Fruit fly (Drosophila melanogaster): ENCODE data around the gene Sfp24Bc.
A peak's percentile ranks its signal among the peaks of the same experiment; 100 is the strongest.

Gene Sfp24Bc

dm6 chr2L:3703260-3703659 lies 32.9 kb upstream of the Sfp24Bc start, which contains the start of gene CG2816 (continued):
- no peak for TF ChIP-seq CG7271 (tag; optimal IDR thresholded peaks at IDR 0.05)
- TF ChIP-seq dan (GFP tag; IDR thresholded peaks at IDR 0.05) = no peak
- no peak for TF ChIP-seq CG12236 (GFP tag; optimal IDR thresholded peaks at IDR 0.05)
- TF ChIP-seq CG3065 (GFP tag; optimal IDR thresholded peaks at IDR 0.05) = no peak
- peak; percentile 88 for TF ChIP-seq CG10274 (GFP tag; optimal IDR thresholded peaks at IDR 0.05)
- peak; percentile 38 for TF ChIP-seq Side (GFP tag; optimal IDR thresholded peaks at IDR 0.05)
- TF ChIP-seq Atf6 (GFP tag; IDR thresholded peaks at IDR 0.05) = peak; percentile 68
- no peak for TF ChIP-seq nmo (GFP tag; optimal IDR thresholded peaks at IDR 0.05)
- no peak for TF ChIP-seq B-H1 (GFP tag; IDR thresholded peaks at IDR 0.05)
- peak; percentile 85 for TF ChIP-seq CG7372 (GFP tag; IDR thresholded peaks at IDR 0.05)
- TF ChIP-seq Rfx (GFP tag; IDR thresholded peaks at IDR 0.05) = peak; percentile 98
- TF ChIP-seq CG10462 (GFP tag; optimal IDR thresholded peaks at IDR 0.05) = no peak
- TF ChIP-seq Poxn (GFP tag; IDR thresholded peaks at IDR 0.05) = peak; percentile 37; the same call in 1 of the 2 replicates
- TF ChIP-seq shn (GFP tag; optimal IDR thresholded peaks at IDR 0.05) = peak; percentile 67
- no peak for TF ChIP-seq zf30C (GFP tag; optimal IDR thresholded peaks at IDR 0.05)
- TF ChIP-seq HmgZ (tag; optimal IDR thresholded peaks at IDR 0.05) = peak; percentile 40
- no peak for TF ChIP-seq yki (optimal IDR thresholded peaks at IDR 0.05)
- TF ChIP-seq CG13424 (tag; optimal IDR thresholded peaks at IDR 0.05) = peak; percentile 37
- peak; percentile 11 for TF ChIP-seq Mad (GFP tag; optimal IDR thresholded peaks at IDR 0.05)
- peak; percentile 48 for TF ChIP-seq dmrt99B (tag; optimal IDR thresholded peaks at IDR 0.05)
- TF ChIP-seq CG3163 (GFP tag; optimal IDR thresholded peaks at IDR 0.05) = peak; percentile 9
- peak; percentile 2 for TF ChIP-seq Dad (GFP tag; optimal IDR thresholded peaks at IDR 0.05)
- no peak for TF ChIP-seq aop (GFP tag; IDR thresholded peaks at IDR 0.05)
- TF ChIP-seq dm (GFP tag; optimal IDR thresholded peaks at IDR 0.05) = no peak
- TF ChIP-seq CG12104 (GFP tag; optimal IDR thresholded peaks at IDR 0.05) = no peak
- no peak for TF ChIP-seq HLHmδ (GFP tag; optimal IDR thresholded peaks at IDR 0.05)
- TF ChIP-seq Jarid2 (GFP tag; optimal IDR thresholded peaks at IDR 0.05) = no peak
- no peak for TF ChIP-seq CG6175 (GFP tag; IDR thresholded peaks at IDR 0.05)
- no peak for TF ChIP-seq CG7745 (tag; optimal IDR thresholded peaks at IDR 0.05)
- TF ChIP-seq CG30431 (GFP tag; optimal IDR thresholded peaks at IDR 0.05) = peak; percentile 6
- 0 out of 4 replicates have a peak, but pooled peaks have one; percentile 40 for TF ChIP-seq chinmo (GFP tag; IDR thresholded peaks at IDR 0.05; ENCODE audit: partially characterized antibody)
- TF ChIP-seq gro (GFP tag; optimal IDR thresholded peaks at IDR 0.05) = peak; percentile 96
- peak; percentile 54; the same call in 2 of the 4 replicates for TF ChIP-seq Gug (GFP tag; IDR thresholded peaks at IDR 0.05)
- peak; percentile 18 for TF ChIP-seq CG17359 (tag; optimal IDR thresholded peaks at IDR 0.05)
- no peak for TF ChIP-seq CG5180 (GFP tag; optimal IDR thresholded peaks at IDR 0.05)
- peak; percentile 11 to 75 for TF ChIP-seq chif (GFP tag; optimal IDR thresholded peaks at IDR 0.05)
- TF ChIP-seq slou (GFP tag; optimal IDR thresholded peaks at IDR 0.05) = peak; percentile 14
- peak; percentile 22 for TF ChIP-seq CG8089 (GFP tag; optimal IDR thresholded peaks at IDR 0.05)
- TF ChIP-seq Atf-2 (GFP tag; optimal IDR thresholded peaks at IDR 0.05) = peak; percentile 63
- no peak for TF ChIP-seq CG15011 (GFP tag; optimal IDR thresholded peaks at IDR 0.05)
- TF ChIP-seq Ptx1 (GFP tag; IDR thresholded peaks at IDR 0.05) = peak; percentile 85
- peak; percentile 58 for TF ChIP-seq grau (tag; optimal IDR thresholded peaks at IDR 0.05)
- no peak for TF ChIP-seq CG17829 (tag; optimal IDR thresholded peaks at IDR 0.05)
- TF ChIP-seq bcd (GFP tag; optimal IDR thresholded peaks at IDR 0.05) = peak; percentile 38
- TF ChIP-seq gsb (GFP tag; IDR thresholded peaks at IDR 0.05) = 0 out of 2 replicates have a peak, but pooled peaks have one; percentile 17
- TF ChIP-seq CG4617 (GFP tag; optimal IDR thresholded peaks at IDR 0.05; ENCODE audit: borderline replicate concordance) = peak; percentile 18
- peak; percentile 7 for TF ChIP-seq en (GFP tag; optimal IDR thresholded peaks at IDR 0.05)
- TF ChIP-seq ind (GFP tag; optimal IDR thresholded peaks at IDR 0.05) = peak; percentile 59
- TF ChIP-seq MBD-R2 (GFP tag; IDR thresholded peaks at IDR 0.05) = peak; percentile 18; the same call in 1 of the 2 replicates
- peak; percentile 69 for TF ChIP-seq CG10543 (GFP tag; optimal IDR thresholded peaks at IDR 0.05)
- TF ChIP-seq luna (GFP tag; optimal IDR thresholded peaks at IDR 0.05) = peak; percentile 80
- TF ChIP-seq NfI (GFP tag; optimal IDR thresholded peaks at IDR 0.05) = peak; percentile 78
